Worm (Caenorhabditis elegans) whole organism, L4 larva: Measurements from ENCODE around the gene F47B7.4.

Experiments used
- F10B5.3 ChIP-seq: sonication (generic microtip); optimal IDR thresholded peaks from 2 replicates; lab custom pipeline; 2016; ENCODE audit warnings: mild to moderate bottlenecking, missing genetic modification characterization, missing compliant biosample characterization
- F37D6.2 ChIP-seq: sonication (generic microtip); optimal IDR thresholded peaks from 2 replicates; lab custom pipeline; 2016; ENCODE audit warnings: mild to moderate bottlenecking, missing genetic modification characterization, missing compliant biosample characterization
- F49E8.2 ChIP-seq: sonication (generic microtip); optimal IDR thresholded peaks from 2 replicates; lab custom pipeline; 2016; ENCODE audit warnings: missing compliant biosample characterization, mild to moderate bottlenecking, missing genetic modification characterization, borderline replicate concordance
- Y48G9A.11 ChIP-seq: fragments of 200-800 bp; sonication (Bioruptor generic); IDR thresholded peaks from 2 replicates; pipeline ENCODE4 v1.3.6; 2022; ENCODE audit warnings: missing genetic modification reagents, missing genetic modification characterization, missing compliant biosample characterization
- Y5F2A.4 ChIP-seq: fragments of 200-800 bp; sonication (Bioruptor generic); optimal IDR thresholded peaks from 2 replicates; lab custom pipeline; 2018; ENCODE audit warnings: mild to moderate bottlenecking, missing genetic modification characterization, missing compliant biosample characterization
- ZK546.5 ChIP-seq, 2 experiments: sonication (generic microtip); optimal IDR thresholded peaks; 2 replicates each; lab custom pipeline; 2017; ENCODE audit warnings: missing biosample characterization in 2 of 2, missing genetic modification characterization in 2 of 2
- aha-1 ChIP-seq: fragments of 150-350 bp; peaks from one replicate; lab custom pipeline; 2014; ENCODE audit warnings: missing biosample characterization, missing genetic modification characterization
- ama-1 ChIP-seq: fragments of 150-350 bp; optimal IDR thresholded peaks from 2 replicates; lab custom pipeline; 2014; ENCODE audit warnings: inconsistent platforms, mixed read lengths
- arid-1 ChIP-seq: fragments of 200-800 bp; sonication (Bioruptor generic); conservative IDR thresholded peaks from 2 replicates; pipeline ENCODE4 v1.3.6; 2022; ENCODE audit warnings: missing genetic modification reagents, missing genetic modification characterization, missing compliant biosample characterization
- ceh-20 ChIP-seq: fragments of 200-800 bp; sonication (Bioruptor generic); IDR thresholded peaks from 2 replicates; pipeline ENCODE4 v1.3.6; 2022; ENCODE audit warnings: missing genetic modification reagents, missing genetic modification characterization, missing compliant biosample characterization
- ceh-28 ChIP-seq: fragments of 150-350 bp; optimal IDR thresholded peaks from 2 replicates; lab custom pipeline; 2014; ENCODE audit warnings: missing biosample characterization, missing genetic modification reagents, missing genetic modification characterization
- ceh-44 ChIP-seq: fragments of 200-800 bp; sonication (Bioruptor generic); IDR thresholded peaks from 2 replicates; pipeline ENCODE4 v1.3.6; 2022; ENCODE audit warnings: missing genetic modification reagents, missing genetic modification characterization, missing compliant biosample characterization
- ceh-62 ChIP-seq: sonication (generic microtip); optimal IDR thresholded peaks from 2 replicates; lab custom pipeline; 2017; ENCODE audit warnings: missing biosample characterization, missing genetic modification characterization
- cey-2 ChIP-seq: sonication (generic microtip); optimal IDR thresholded peaks from 3 replicates; lab custom pipeline; 2017; ENCODE audit warnings: missing genetic modification characterization, mild to moderate bottlenecking, missing compliant biosample characterization, antibody characterized with exemption, borderline replicate concordance; ENCODE audit not compliant: insufficient read depth
- daf-16 ChIP-seq, 3 experiments: sonication (generic microtip); optimal IDR thresholded peaks; 2 replicates each; lab custom pipeline; 2016 to 2017; ENCODE audit warnings: missing genetic modification characterization in 3 of 3, missing genetic modification reagents in 3 of 3, mild to moderate bottlenecking in 2 of 3, missing compliant biosample characterization in 2 of 3, missing biosample characterization in 1 of 3, moderate library complexity in 1 of 3
- daf-19 ChIP-seq: fragments of 200-800 bp; sonication (Bioruptor generic); conservative IDR thresholded peaks from 2 replicates; pipeline ENCODE4 v1.3.6; 2022; ENCODE audit warnings: missing genetic modification characterization, missing compliant biosample characterization
- dmd-8 ChIP-seq: fragments of 200-800 bp; sonication (Bioruptor generic); IDR thresholded peaks from 2 replicates; pipeline ENCODE4 v1.3.6; 2022; ENCODE audit warnings: missing genetic modification characterization, missing compliant biosample characterization
- dmd-9 ChIP-seq: fragments of 200-800 bp; sonication (Bioruptor generic); IDR thresholded peaks from 2 replicates; pipeline ENCODE4 v1.3.6; 2022; ENCODE audit warnings: missing genetic modification reagents, missing genetic modification characterization, missing compliant biosample characterization
- dpl-1 ChIP-seq: fragments of 150-350 bp; optimal IDR thresholded peaks from 2 replicates; lab custom pipeline; 2014; ENCODE audit warnings: missing biosample characterization, missing genetic modification reagents, missing genetic modification characterization
- dve-1 ChIP-seq: sonication (generic microtip); optimal IDR thresholded peaks from 2 replicates; lab custom pipeline; 2017; ENCODE audit warnings: antibody characterized with exemption, mild to moderate bottlenecking, missing genetic modification characterization, missing compliant biosample characterization; ENCODE audit not compliant: insufficient read depth
- fos-1 ChIP-seq: fragments of 150-350 bp; optimal IDR thresholded peaks from 2 replicates; lab custom pipeline; 2014; ENCODE audit warnings: missing biosample characterization, missing genetic modification characterization
- hif-1 ChIP-seq, 2 experiments: sonication (generic microtip); optimal IDR thresholded peaks; 2 replicates each; lab custom pipeline; 2016 to 2017; ENCODE audit warnings: missing compliant biosample characterization in 2 of 2, missing genetic modification characterization in 2 of 2, missing genetic modification reagents in 2 of 2, missing genotype in 2 of 2, mild to moderate bottlenecking in 1 of 2
- hlh-30 ChIP-seq: sonication (generic microtip); optimal IDR thresholded peaks from 2 replicates; lab custom pipeline; 2017; ENCODE audit warnings: antibody characterized with exemption, mild to moderate bottlenecking, missing genetic modification characterization, missing compliant biosample characterization; ENCODE audit not compliant: insufficient read depth
- jun-1 ChIP-seq: fragments of 150-350 bp; optimal IDR thresholded peaks from 2 replicates; lab custom pipeline; 2014; ENCODE audit warnings: missing biosample characterization, missing genetic modification reagents, missing genetic modification characterization
- lim-7 ChIP-seq: fragments of 200-800 bp; sonication (Bioruptor generic); IDR thresholded peaks from 2 replicates; pipeline ENCODE4 v1.3.6; 2022; ENCODE audit warnings: missing genetic modification characterization, missing compliant biosample characterization
- lin-29 ChIP-seq: fragments of 200-800 bp; sonication (Bioruptor generic); IDR thresholded peaks from 2 replicates; pipeline ENCODE4 v1.3.6; 2022; ENCODE audit warnings: missing genetic modification reagents, missing genetic modification characterization, missing compliant biosample characterization
- lin-39 ChIP-seq: fragments of 150-350 bp; optimal IDR thresholded peaks from 2 replicates; lab custom pipeline; 2014; ENCODE audit warnings: missing biosample characterization, missing genetic modification reagents, missing genetic modification characterization
- lir-3 ChIP-seq: sonication (generic microtip); optimal IDR thresholded peaks from 2 replicates; lab custom pipeline; 2016; ENCODE audit warnings: mild to moderate bottlenecking, missing genetic modification characterization, missing compliant biosample characterization
- lsy-2 ChIP-seq, 2 experiments: fragments of 150-350 bp in 1 of 2; sonication (generic microtip) in 1 of 2; optimal IDR thresholded peaks; 2 replicates each; lab custom pipeline; 2014 to 2017; ENCODE audit warnings: missing biosample characterization in 2 of 2, missing genetic modification characterization in 2 of 2
- madf-9 ChIP-seq: fragments of 200-800 bp; sonication (Bioruptor generic); conservative IDR thresholded peaks from 2 replicates; pipeline ENCODE4 v1.3.6; 2022; ENCODE audit warnings: missing genetic modification reagents, missing genetic modification characterization, missing compliant biosample characterization
- mdl-1 ChIP-seq, 2 experiments: fragments of 150-350 bp in 1 of 2; sonication (generic microtip) in 1 of 2; optimal IDR thresholded peaks; 2 replicates each; lab custom pipeline; 2014 to 2017; ENCODE audit warnings: missing biosample characterization in 2 of 2, missing genetic modification characterization in 2 of 2
- mdt-29 ChIP-seq: fragments of 200-800 bp; sonication (Bioruptor generic); IDR thresholded peaks from 2 replicates; pipeline ENCODE4 v1.3.6; 2022; ENCODE audit warnings: missing genetic modification reagents, missing genetic modification characterization, missing compliant biosample characterization
- mep-1 ChIP-seq: fragments of 150-350 bp; sonication (generic microtip); optimal IDR thresholded peaks from 3 replicates; lab custom pipeline; 2014; ENCODE audit warnings: missing biosample characterization, missing genetic modification characterization
- nhr-111 ChIP-seq: fragments of 200-800 bp; sonication (Bioruptor generic); optimal IDR thresholded peaks from 2 replicates; lab custom pipeline; 2018; ENCODE audit warnings: mild to moderate bottlenecking, missing genetic modification characterization, missing compliant biosample characterization
- nhr-237 ChIP-seq: sonication (generic microtip); optimal IDR thresholded peaks from 2 replicates; lab custom pipeline; 2017; ENCODE audit warnings: missing biosample characterization, missing genetic modification characterization
- nhr-25 ChIP-seq: sonication (generic microtip); optimal IDR thresholded peaks from 2 replicates; lab custom pipeline; 2017; ENCODE audit warnings: missing genetic modification characterization, mild to moderate bottlenecking, missing compliant biosample characterization, antibody characterized with exemption, moderate library complexity, borderline replicate concordance; ENCODE audit not compliant: insufficient read depth
- nhr-28 ChIP-seq: fragments of 150-350 bp; optimal IDR thresholded peaks from 2 replicates; lab custom pipeline; 2014; ENCODE audit warnings: missing biosample characterization, missing genetic modification characterization
- nhr-41 ChIP-seq: fragments of 200-800 bp; sonication (Bioruptor generic); IDR thresholded peaks from 2 replicates; pipeline ENCODE4 v1.3.6; 2022; ENCODE audit warnings: missing genetic modification reagents, missing genetic modification characterization, missing compliant biosample characterization
- nhr-6 ChIP-seq: fragments of 150-350 bp; optimal IDR thresholded peaks from 2 replicates; lab custom pipeline; 2014; ENCODE audit warnings: missing biosample characterization, missing genetic modification characterization
- pha-4 ChIP-seq, 2 experiments: fragments of 150-350 bp in 1 of 2; fragments of 200-800 bp in 1 of 2; sonication (Bioruptor generic) in 1 of 2; IDR thresholded peaks in 1 of 2; optimal IDR thresholded peaks in 1 of 2; 2 replicates each; pipeline versions ENCODE4 v1.3.6 to Lab custom; 2014 to 2022; ENCODE audit warnings: missing genetic modification characterization in 2 of 2, missing genetic modification reagents in 2 of 2, missing biosample characterization in 1 of 2, missing compliant biosample characterization in 1 of 2
- tag-97 ChIP-seq: fragments of 200-800 bp; sonication (Bioruptor generic); IDR thresholded peaks from 2 replicates; pipeline ENCODE4 v1.3.6; 2022; ENCODE audit warnings: missing genetic modification characterization, missing compliant biosample characterization
- tra-1 ChIP-seq: fragments of 200-800 bp; sonication (Bioruptor generic); IDR thresholded peaks from 2 replicates; pipeline ENCODE4 v1.3.6; 2022; ENCODE audit warnings: missing genetic modification reagents, missing genetic modification characterization, missing compliant biosample characterization
- unc-62 ChIP-seq, 3 experiments: fragments of 150-350 bp in 1 of 3; sonication (generic microtip); optimal IDR thresholded peaks in 2 of 3; peaks in 1 of 3; 1 replicate in 1 of 3; 2 replicates in 2 of 3; lab custom pipeline; 2014 to 2017; ENCODE audit warnings: missing biosample characterization in 3 of 3, missing genetic modification characterization in 3 of 3, missing genetic modification reagents in 3 of 3, missing genotype in 1 of 3
- zfp-2 ChIP-seq: sonication (generic microtip); optimal IDR thresholded peaks from 2 replicates; lab custom pipeline; 2016; ENCODE audit warnings: mild to moderate bottlenecking, missing genetic modification characterization, missing compliant biosample characterization
- ztf-11 ChIP-seq: fragments of 150-350 bp; optimal IDR thresholded peaks from 2 replicates; lab custom pipeline; 2014; ENCODE audit warnings: missing biosample characterization, missing genetic modification characterization

Gene F47B7.4

ce11 chrX:3788483-3788882, 22.0 kb upstream of the F47B7.4 start (continued):
- TF ChIP-seq daf-16 (GFP tag; optimal IDR thresholded peaks at IDR 0.05; lab: Kevin White, UChicago) (peak in 1 of 2 experiments; percentile 93), daf-16 (tag; optimal IDR thresholded peaks at IDR 0.05; lab: Kevin White, UChicago) (peak; percentile 44), ceh-44 (GFP tag; lab: Robert Waterston, UW) (no peak), ceh-62 (tag; lab: Kevin White, UChicago) (no peak), lir-3 (tag; lab: Kevin White, UChicago) (no peak), lin-39 (no peak), F37D6.2 (no peak), hif-1 (tag; optimal IDR thresholded peaks at IDR 0.05; lab: Kevin White, UChicago) (no peak), madf-9 (no peak), nhr-6 (tag; lab: Kevin White, UChicago) (peak; percentile 19), ama-1 (peak; percentile 95), mep-1 (tag; lab: Kevin White, UChicago) (peak; percentile 79), nhr-41 (GFP tag; lab: Robert Waterston, UW) (no peak), mdt-29 (GFP tag; lab: Robert Waterston, UW) (0 out of 2 replicates have a peak, but pooled peaks have one; percentile 52), lim-7 (GFP tag; lab: Robert Waterston, UW) (no peak), tag-97 (no peak), nhr-28 (tag; lab: Kevin White, UChicago) (peak; percentile 52), aha-1 (tag; lab: Kevin White, UChicago) (peak; percentile 91), unc-62 (GFP tag; optimal IDR thresholded peaks at IDR 0.05 in 1 of 2; lab: Kevin White, UChicago) (no peak), unc-62 (tag; optimal IDR thresholded peaks at IDR 0.05; lab: Kevin White, UChicago) (no peak), tra-1 (GFP tag; lab: Robert Waterston, UW) (no peak), dmd-8 (no peak), fos-1 (tag; lab: Kevin White, UChicago) (no peak), cey-2 (no peak), pha-4 (GFP tag; IDR thresholded peaks at IDR 0.05; lab: Robert Waterston, UW) (no peak), pha-4 (tag; optimal IDR thresholded peaks at IDR 0.05; lab: Kevin White, UChicago) (peak; percentile 43), jun-1 (tag; lab: Kevin White, UChicago) (no peak), F49E8.2 (tag; lab: Kevin White, UChicago) (no peak), nhr-25 (peak; percentile 87), Y48G9A.11 (GFP tag; lab: Robert Waterston, UW) (no peak), dpl-1 (GFP tag; lab: Kevin White, UChicago) (no peak), ztf-11 (no peak), hlh-30 (tag; lab: Kevin White, UChicago) (peak; percentile 78), lsy-2 (tag; optimal IDR thresholded peaks at IDR 0.05; lab: Kevin White, UChicago) (peak in 1 of 2 experiments; percentile 30), ceh-28 (tag; lab: Kevin White, UChicago) (no peak)

ce11 chrX:3787431-3788076, 21.1 kb upstream of the F47B7.4 start, which contains the start of gene pmpl-1:
pmpl-1 (plus strand) TSS chrX:3788026.
- TF ChIP-seq hlh-30 (tag; lab: Kevin White, UChicago) (peak; percentile 88), unc-62 (GFP tag; optimal IDR thresholded peaks at IDR 0.05 in 1 of 2; lab: Kevin White, UChicago) (peak in 1 of 2 experiments; percentile 93), unc-62 (tag; optimal IDR thresholded peaks at IDR 0.05; lab: Kevin White, UChicago) (no peak), madf-9 (no peak), lin-29 (no peak), mep-1 (tag; lab: Kevin White, UChicago) (peak; percentile 69), daf-19 (no peak), ceh-20 (GFP tag; lab: Robert Waterston, UW) (no peak), ceh-28 (tag; lab: Kevin White, UChicago) (no peak), dve-1 (tag; lab: Kevin White, UChicago) (no peak), nhr-111 (GFP tag; lab: Kevin White, UChicago) (no peak), dmd-9 (GFP tag; lab: Robert Waterston, UW) (no peak), F10B5.3 (no peak), mdl-1 (tag; optimal IDR thresholded peaks at IDR 0.05; lab: Kevin White, UChicago) (peak; percentile 71 to 72), zfp-2 (no peak), lim-7 (GFP tag; lab: Robert Waterston, UW) (no peak), arid-1 (GFP tag; lab: Robert Waterston, UW) (no peak), nhr-237 (tag; lab: Kevin White, UChicago) (no peak), Y5F2A.4 (no peak), tag-97 (no peak), pha-4 (GFP tag; IDR thresholded peaks at IDR 0.05; lab: Robert Waterston, UW) (no peak), pha-4 (tag; optimal IDR thresholded peaks at IDR 0.05; lab: Kevin White, UChicago) (no peak), F37D6.2 (no peak), ZK546.5 (tag; optimal IDR thresholded peaks at IDR 0.05; lab: Kevin White, UChicago) (no peak), nhr-6 (tag; lab: Kevin White, UChicago) (no peak), ceh-62 (tag; lab: Kevin White, UChicago) (no peak)
